Fruit fly (Drosophila melanogaster) whole organism: ENCODE measurements around the gene dpr20.

Experiments used
- CG8478 ChIP-seq: fragments of >200 bp; optimal IDR thresholded peaks from 2 replicates; lab custom pipeline; 2018; ENCODE audit warnings: inconsistent platforms
- Dll ChIP-seq: fragments of >200 bp; optimal IDR thresholded peaks from 2 replicates; lab custom pipeline; 2017
- EcR ChIP-seq, 2 experiments: fragments of >200 bp; optimal IDR thresholded peaks; 2 replicates each; lab custom pipeline; 2017; ENCODE audit warnings: missing biosample characterization in 2 of 2, missing genetic modification characterization in 2 of 2, missing genetic modification reagents in 2 of 2
- pan ChIP-seq: fragments of >200 bp; optimal IDR thresholded peaks from 2 replicates; lab custom pipeline; 2017
- psq ChIP-seq: fragments of >200 bp; optimal IDR thresholded peaks from 2 replicates; lab custom pipeline; 2017
- usp ChIP-seq: fragments of >200 bp; optimal IDR thresholded peaks from 2 replicates; lab custom pipeline; 2017; ENCODE audit warnings: missing biosample characterization, missing genetic modification characterization, mixed read lengths

dpr20 gene

dm6 chr3L:815234-816200 lies 41.5 kb downstream of the dpr20 start:
- TF ChIP-seq pan (lab: Kevin White, UChicago), result no peak
- TF ChIP-seq CG8478 (lab: Kevin White, UChicago), result no peak
- TF ChIP-seq usp (GFP tag; lab: Kevin White, UChicago), result no peak
- no peak for TF ChIP-seq EcR (GFP tag; optimal IDR thresholded peaks at IDR 0.05; lab: Kevin White, UChicago)
- TF ChIP-seq psq (lab: Kevin White, UChicago), result no peak
- TF ChIP-seq Dll (lab: Kevin White, UChicago), result no peak

dm6 chr3L:813911-814310 lies 43.1 kb downstream of the dpr20 start:
- no peak for TF ChIP-seq CG8478 (lab: Kevin White, UChicago)
- TF ChIP-seq usp (GFP tag; lab: Kevin White, UChicago), result no peak
- no peak for TF ChIP-seq pan (lab: Kevin White, UChicago)
- TF ChIP-seq psq (lab: Kevin White, UChicago), result no peak
- TF ChIP-seq Dll (lab: Kevin White, UChicago), result no peak
- no peak for TF ChIP-seq EcR (GFP tag; optimal IDR thresholded peaks at IDR 0.05; lab: Kevin White, UChicago)

dm6 chr3L:813229-813837 lies 43.7 kb downstream of the dpr20 start:
- TF ChIP-seq psq (lab: Kevin White, UChicago) (no peak), usp (GFP tag; lab: Kevin White, UChicago) (no peak), pan (lab: Kevin White, UChicago) (no peak), CG8478 (lab: Kevin White, UChicago) (no peak), EcR (GFP tag; optimal IDR thresholded peaks at IDR 0.05; lab: Kevin White, UChicago) (no peak), Dll (lab: Kevin White, UChicago) (no peak)

- no peak for TF ChIP-seq CG8478 (lab: Kevin White, UChicago)
- TF ChIP-seq psq (lab: Kevin White, UChicago), result no peak
- TF ChIP-seq EcR (GFP tag; optimal IDR thresholded peaks at IDR 0.05; lab: Kevin White, UChicago), result no peak
- TF ChIP-seq Dll (lab: Kevin White, UChicago), result no peak
- TF ChIP-seq usp (GFP tag; lab: Kevin White, UChicago), result no peak
- TF ChIP-seq pan (lab: Kevin White, UChicago), result no peak
Observed at dm6 chr3L:811816-812215, 45.2 kb downstream of the dpr20 start.

dm6 chr3L:810038-810644 lies 46.9 kb downstream of the dpr20 start:
- TF ChIP-seq psq (lab: Kevin White, UChicago), result no peak
- no peak for TF ChIP-seq usp (GFP tag; lab: Kevin White, UChicago)
- no peak for TF ChIP-seq Dll (lab: Kevin White, UChicago)
- no peak for TF ChIP-seq EcR (GFP tag; optimal IDR thresholded peaks at IDR 0.05; lab: Kevin White, UChicago)

- TF ChIP-seq EcR (GFP tag; optimal IDR thresholded peaks at IDR 0.05; lab: Kevin White, UChicago), result no peak
- TF ChIP-seq usp (GFP tag; lab: Kevin White, UChicago), result no peak
- TF ChIP-seq pan (lab: Kevin White, UChicago), result no peak
- no peak for TF ChIP-seq Dll (lab: Kevin White, UChicago)
- TF ChIP-seq psq (lab: Kevin White, UChicago), result no peak
- TF ChIP-seq CG8478 (lab: Kevin White, UChicago), result no peak
Observed at dm6 chr3L:809538-809805, 47.6 kb downstream of the dpr20 start.

dm6 chr3L:808725-809537 lies 48.1 kb downstream of the dpr20 start:
- TF ChIP-seq psq (lab: Kevin White, UChicago) (no peak), usp (GFP tag; lab: Kevin White, UChicago) (no peak), pan (lab: Kevin White, UChicago) (no peak), CG8478 (lab: Kevin White, UChicago) (no peak), EcR (GFP tag; optimal IDR thresholded peaks at IDR 0.05; lab: Kevin White, UChicago) (no peak), Dll (lab: Kevin White, UChicago) (no peak)

dm6 chr3L:807456-807855 lies 49.6 kb downstream of the dpr20 start:
- TF ChIP-seq psq (lab: Kevin White, UChicago), result no peak
- no peak for TF ChIP-seq usp (GFP tag; lab: Kevin White, UChicago)
- no peak for TF ChIP-seq CG8478 (lab: Kevin White, UChicago)
- TF ChIP-seq EcR (GFP tag; optimal IDR thresholded peaks at IDR 0.05; lab: Kevin White, UChicago), result no peak
- TF ChIP-seq Dll (lab: Kevin White, UChicago), result no peak
- TF ChIP-seq pan (lab: Kevin White, UChicago), result no peak

dm6 chr3L:805642-806218 lies 51.3 kb downstream of the dpr20 start:
- TF ChIP-seq CG8478 (lab: Kevin White, UChicago) (no peak), pan (lab: Kevin White, UChicago) (no peak), Dll (lab: Kevin White, UChicago) (no peak)

- TF ChIP-seq usp (GFP tag; lab: Kevin White, UChicago) (no peak), psq (lab: Kevin White, UChicago) (no peak), EcR (GFP tag; optimal IDR thresholded peaks at IDR 0.05; lab: Kevin White, UChicago) (no peak), CG8478 (lab: Kevin White, UChicago) (no peak), Dll (lab: Kevin White, UChicago) (no peak), pan (lab: Kevin White, UChicago) (no peak)
Observed at dm6 chr3L:804557-805260, 52.3 kb downstream of the dpr20 start.
